Fruit fly (Drosophila melanogaster) whole organism, wandering third instar larva: Measurements from ENCODE around the gene CG13390.

ENCODE experiments used
- CG32264 ChIP-seq: fragments of 200-800 bp; sonication (Bioruptor generic); optimal IDR thresholded peaks from 2 replicates; lab custom pipeline; 2016; ENCODE audit warnings: missing biosample characterization, missing genetic modification characterization
- Dfd ChIP-seq: fragments of >200 bp; optimal IDR thresholded peaks from 2 replicates; lab custom pipeline; 2017; ENCODE audit warnings: missing biosample characterization, missing genetic modification characterization
- GATAd ChIP-seq: sonication (Bioruptor generic); optimal IDR thresholded peaks from 2 replicates; lab custom pipeline; 2016; ENCODE audit warnings: missing biosample characterization, missing genetic modification characterization
- Mio ChIP-seq: sonication (Bioruptor generic); optimal IDR thresholded peaks from 2 replicates; lab custom pipeline; 2016; ENCODE audit warnings: missing biosample characterization, missing genetic modification characterization
- br ChIP-seq: fragments of 200-800 bp; sonication (Bioruptor generic); optimal IDR thresholded peaks from 2 replicates; lab custom pipeline; 2016; ENCODE audit warnings: missing biosample characterization, missing genetic modification characterization
- fru ChIP-seq: fragments of 200-800 bp; sonication (Bioruptor generic); optimal IDR thresholded peaks from 3 replicates; lab custom pipeline; 2016; ENCODE audit warnings: missing biosample characterization, mild to moderate bottlenecking, missing genetic modification characterization
- h ChIP-seq: fragments of 200-800 bp; sonication (Bioruptor generic); optimal IDR thresholded peaks from 3 replicates; lab custom pipeline; 2016; ENCODE audit warnings: missing biosample characterization, mild to moderate bottlenecking, missing genetic modification characterization
- lola ChIP-seq: fragments of >200 bp; optimal IDR thresholded peaks from 2 replicates; lab custom pipeline; 2017; ENCODE audit warnings: missing biosample characterization, missing genetic modification characterization

dm6 chr2L:8327272-8327555 lies 49.4 kb downstream of the CG13390 start, which contains the start of gene CG14275:
- TF ChIP-seq Dfd (GFP tag; lab: Kevin White, UChicago) (no peak), GATAd (GFP tag; lab: Kevin White, UChicago) (no peak), h (GFP tag; lab: Kevin White, UChicago) (no peak), fru (GFP tag; lab: Kevin White, UChicago) (no peak), br (GFP tag; lab: Kevin White, UChicago) (no peak), lola (no peak), Mio (GFP tag; lab: Kevin White, UChicago) (no peak), CG32264 (GFP tag; lab: Kevin White, UChicago) (no peak)
